Worm (Caenorhabditis elegans): Measurements from ENCODE around the gene dpf-4.

Gene dpf-4

ce11 chrIII:5900709-5901108 lies 41.6 kb downstream of the dpf-4 start (continued):
- TF ChIP-seq mes-2 (tag; optimal IDR thresholded peaks at IDR 0.05; ENCODE audit: poor library complexity, severe bottlenecking) (no peak), F10B5.3 (tag; optimal IDR thresholded peaks at IDR 0.05) (no peak), vab-7 (GFP tag; IDR thresholded peaks at IDR 0.05) (no peak), ZK337.2 (GFP tag; IDR thresholded peaks at IDR 0.05) (no peak), lin-1 (GFP tag; IDR thresholded peaks at IDR 0.05) (no peak), duxl-1 (tag; optimal IDR thresholded peaks at IDR 0.05; ENCODE audit: poor library complexity) (no peak), lin-39 (tag; optimal IDR thresholded peaks at IDR 0.05) (no peak)

ce11 chrIII:5902558-5902957 lies 43.5 kb downstream of the dpf-4 start:
- TF ChIP-seq nhr-42 (GFP tag; IDR thresholded peaks at IDR 0.05) (no peak), D1046.2 (GFP tag; IDR thresholded peaks at IDR 0.05) (no peak), hif-1 (tag; optimal IDR thresholded peaks at IDR 0.05) (no peak), nhr-6 (tag; optimal IDR thresholded peaks at IDR 0.05) (no peak)

ce11 chrIII:5906059-5906458 lies 47.0 kb downstream of the dpf-4 start, which contains the start of gene dpff-1:
Gene dpff-1 (minus strand): TSS chrIII:5906346.
- TF ChIP-seq hlh-11 (tag; optimal IDR thresholded peaks at IDR 0.05), result peak; percentile 12
- peak; percentile 39; the same call in 1 of the 2 replicates for TF ChIP-seq hmg-1.1 (GFP tag; IDR thresholded peaks at IDR 0.05)
- no peak for TF ChIP-seq F44E2.7 (GFP tag; IDR thresholded peaks at IDR 0.05)
- TF ChIP-seq unc-130 (GFP tag; optimal IDR thresholded peaks at IDR 0.05), result no peak
- TF ChIP-seq hlh-30 (tag; optimal IDR thresholded peaks at IDR 0.05; ENCODE audit: insufficient read depth), result peak; percentile 16
- TF ChIP-seq lsy-2 (tag; optimal IDR thresholded peaks at IDR 0.05), result peak in 1 of 2 experiments; percentile 43
- TF ChIP-seq nhr-6 (tag; optimal IDR thresholded peaks at IDR 0.05), result no peak
- 0 out of 2 replicates have a peak, but pooled peaks have one; percentile 7 for TF ChIP-seq dmd-6 (GFP tag; IDR thresholded peaks at IDR 0.05)
- no peak for TF ChIP-seq cey-2 (tag; optimal IDR thresholded peaks at IDR 0.05; ENCODE audit: borderline replicate concordance, insufficient read depth)
- TF ChIP-seq aha-1 (tag), result no peak
- TF ChIP-seq mep-1 (tag; optimal IDR thresholded peaks at IDR 0.05), result peak; percentile 12
- no peak for TF ChIP-seq ama-1 (optimal IDR thresholded peaks at IDR 0.05)
- TF ChIP-seq nhr-48 (tag; optimal IDR thresholded peaks at IDR 0.05), result no peak
- no peak for TF ChIP-seq madf-9 (GFP tag; conservative IDR thresholded peaks at IDR 0.05)
- no peak for TF ChIP-seq daf-16 (GFP tag; optimal IDR thresholded peaks at IDR 0.05)
- TF ChIP-seq daf-16 (tag; optimal IDR thresholded peaks at IDR 0.05), result no peak
- TF ChIP-seq nhr-76 (tag; optimal IDR thresholded peaks at IDR 0.05), result no peak
- TF ChIP-seq dve-1 (tag; optimal IDR thresholded peaks at IDR 0.05; ENCODE audit: insufficient read depth), result peak; percentile 30
- TF ChIP-seq mes-2 (tag; optimal IDR thresholded peaks at IDR 0.05; ENCODE audit: poor library complexity, severe bottlenecking), result peak; percentile 64

- TF ChIP-seq F49E8.2 (tag; optimal IDR thresholded peaks at IDR 0.05; ENCODE audit: borderline replicate concordance) (no peak), daf-16 (GFP tag; optimal IDR thresholded peaks at IDR 0.05) (no peak), daf-16 (tag; optimal IDR thresholded peaks at IDR 0.05) (peak; percentile 62), hif-1 (tag; optimal IDR thresholded peaks at IDR 0.05) (no peak), duxl-1 (tag; optimal IDR thresholded peaks at IDR 0.05; ENCODE audit: poor library complexity) (no peak), cey-2 (tag; optimal IDR thresholded peaks at IDR 0.05; ENCODE audit: borderline replicate concordance, insufficient read depth) (no peak)
Observed at ce11 chrIII:5906749-5907148, 47.6 kb downstream of the dpf-4 start, which contains the start of gene erd-2.2. Gene erd-2.2 (plus strand): TSS chrIII:5907049.

ce11 chrIII:5908408-5908807 lies 49.3 kb downstream of the dpf-4 start, which contains the start of gene C28H8.3:
Gene C28H8.3 (plus strand): TSS chrIII:5908700.
- no peak for TF ChIP-seq daf-19 (GFP tag; conservative IDR thresholded peaks at IDR 0.05)
- no peak for TF ChIP-seq nhr-11 (tag; optimal IDR thresholded peaks at IDR 0.05)
- TF ChIP-seq lin-38 (GFP tag; IDR thresholded peaks at IDR 0.05), result peak; percentile 53
- TF ChIP-seq daf-16 (GFP tag; optimal IDR thresholded peaks at IDR 0.05), result peak in 1 of 2 experiments; percentile 3
- peak; percentile 3 for TF ChIP-seq daf-16 (tag; optimal IDR thresholded peaks at IDR 0.05)

All from whole organism, L4 larva.